Worm (Caenorhabditis elegans): Measurements from ENCODE around the gene ran-1.

- TF ChIP-seq W03F9.2 (tag; optimal IDR thresholded peaks at IDR 0.05) = no peak
- no peak for TF ChIP-seq him-1 (tag; optimal IDR thresholded peaks at IDR 0.05)
Measured at ce11 chrIII:10758422-10758821, 10.9 kb upstream of the ran-1 start, which contains the start of gene K01G5.10.

All from whole organism, L4/young adult.